Fruit fly (Drosophila melanogaster) whole organism, prepupa: ENCODE results near the gene CG42709.

Experiments used
- CG10631 ChIP-seq: fragments of 200-800 bp; sonication (Bioruptor generic); optimal IDR thresholded peaks from 2 replicates; lab custom pipeline; 2016; ENCODE audit warnings: missing biosample characterization, missing genetic modification characterization
- CG10669 ChIP-seq: fragments of 200-800 bp; sonication (Bioruptor generic); optimal IDR thresholded peaks from 3 replicates; lab custom pipeline; 2018; ENCODE audit warnings: missing biosample characterization, mild to moderate bottlenecking, missing genetic modification characterization, moderate library complexity
- CG11294 ChIP-seq: fragments of 200-800 bp; sonication (Bioruptor generic); IDR thresholded peaks from 2 replicates; pipeline ENCODE4 v1.3.6; 2022; ENCODE audit warnings: missing biosample characterization, missing genetic modification characterization
- CG11762 ChIP-seq: fragments of 200-800 bp; sonication (Bioruptor generic); optimal IDR thresholded peaks from 3 replicates; lab custom pipeline; 2016; ENCODE audit warnings: missing biosample characterization, missing genetic modification characterization; ENCODE audit not compliant: insufficient read depth
- CG16779 ChIP-seq: fragments of 200-800 bp; sonication (Bioruptor generic); optimal IDR thresholded peaks from 3 replicates; lab custom pipeline; 2017; ENCODE audit warnings: missing biosample characterization, mild to moderate bottlenecking, missing genetic modification characterization
- CG3032 ChIP-seq: fragments of 200-800 bp; optimal IDR thresholded peaks from 2 replicates; lab custom pipeline; 2019; ENCODE audit warnings: missing biosample characterization, mild to moderate bottlenecking, missing genetic modification characterization, moderate library complexity
- CG31627 ChIP-seq: fragments of 200-800 bp; sonication (Bioruptor generic); optimal IDR thresholded peaks from 3 replicates; lab custom pipeline; 2016; ENCODE audit warnings: missing biosample characterization, missing genetic modification characterization
- CG32006 ChIP-seq: fragments of 200-800 bp; sonication (Bioruptor generic); optimal IDR thresholded peaks from 3 replicates; lab custom pipeline; 2017; ENCODE audit warnings: missing biosample characterization, mild to moderate bottlenecking, missing genetic modification characterization
- CG3919 ChIP-seq: fragments of 200-800 bp; sonication (Bioruptor generic); optimal IDR thresholded peaks from 3 replicates; lab custom pipeline; 2016; ENCODE audit warnings: missing biosample characterization, missing genetic modification characterization
- CG4318 ChIP-seq: fragments of 200-800 bp; sonication (Bioruptor generic); optimal IDR thresholded peaks from 3 replicates; lab custom pipeline; 2017; ENCODE audit warnings: missing biosample characterization, mild to moderate bottlenecking, missing genetic modification characterization
- CG6163 ChIP-seq: fragments of 200-800 bp; sonication (Bioruptor generic); IDR thresholded peaks from 3 replicates; pipeline ENCODE4 v1.3.6; 2022; ENCODE audit warnings: missing biosample characterization, missing genetic modification characterization
- CG6792 ChIP-seq: fragments of 200-800 bp; sonication (Bioruptor generic); optimal IDR thresholded peaks from 3 replicates; lab custom pipeline; 2016; ENCODE audit warnings: missing biosample characterization, missing genetic modification characterization
- CG6808 ChIP-seq: fragments of 200-800 bp; sonication (Bioruptor generic); optimal IDR thresholded peaks from 3 replicates; lab custom pipeline; 2017; ENCODE audit warnings: missing biosample characterization, missing genetic modification characterization, mild to moderate bottlenecking, moderate library complexity, missing genetic modification reagents
- CG6854 ChIP-seq: fragments of 200-800 bp; sonication (Bioruptor generic); optimal IDR thresholded peaks from 2 replicates; lab custom pipeline; 2017; ENCODE audit warnings: missing biosample characterization, mild to moderate bottlenecking, missing genetic modification characterization
- CG7368 ChIP-seq: fragments of 200-800 bp; sonication (Bioruptor generic); optimal IDR thresholded peaks from 3 replicates; lab custom pipeline; 2016; ENCODE audit warnings: missing biosample characterization, missing genetic modification characterization
- CG8119 ChIP-seq: fragments of 200-800 bp; sonication (Bioruptor generic); IDR thresholded peaks from 3 replicates; pipeline ENCODE4 v1.3.6; 2022; ENCODE audit warnings: missing biosample characterization, missing genetic modification characterization
- CG8319 ChIP-seq: fragments of 200-800 bp; sonication (Bioruptor generic); optimal IDR thresholded peaks from 3 replicates; lab custom pipeline; 2016; ENCODE audit warnings: missing biosample characterization, missing genetic modification characterization
- CG8632 ChIP-seq: fragments of 200-800 bp; sonication (Bioruptor generic); optimal IDR thresholded peaks from 3 replicates; lab custom pipeline; 2016; ENCODE audit warnings: missing biosample characterization, missing genetic modification characterization
- CG9139 ChIP-seq: fragments of 200-800 bp; sonication (Bioruptor generic); optimal IDR thresholded peaks from 3 replicates; lab custom pipeline; 2017; ENCODE audit warnings: missing biosample characterization, mild to moderate bottlenecking, missing genetic modification characterization
- Eip75B ChIP-seq: fragments of 200-800 bp; sonication (Bioruptor generic); optimal IDR thresholded peaks from 3 replicates; lab custom pipeline; 2016; ENCODE audit warnings: missing biosample characterization, missing genetic modification characterization
- Eip78C ChIP-seq: fragments of 200-800 bp; sonication (Bioruptor generic); peaks from one replicate; lab custom pipeline; 2016; ENCODE audit warnings: missing biosample characterization, missing genetic modification characterization
- Ets96B ChIP-seq: fragments of 200-800 bp; optimal IDR thresholded peaks from 2 replicates; lab custom pipeline; 2019; ENCODE audit warnings: missing biosample characterization, mild to moderate bottlenecking, missing genetic modification characterization, moderate library complexity
- Hr38 ChIP-seq: sonication (Bioruptor generic); optimal IDR thresholded peaks from 2 replicates; lab custom pipeline; 2016; ENCODE audit warnings: missing biosample characterization, missing genetic modification characterization
- Hr39 ChIP-seq: fragments of 200-800 bp; sonication (Bioruptor generic); optimal IDR thresholded peaks from 2 replicates; lab custom pipeline; 2016; ENCODE audit warnings: missing biosample characterization, missing genetic modification characterization
- Hr4 ChIP-seq: fragments of 200-800 bp; sonication (Bioruptor generic); optimal IDR thresholded peaks from 3 replicates; lab custom pipeline; 2016; ENCODE audit warnings: missing biosample characterization, missing genetic modification characterization
- OdsH ChIP-seq: fragments of 200-800 bp; sonication (Bioruptor generic); optimal IDR thresholded peaks from 3 replicates; lab custom pipeline; 2016; ENCODE audit warnings: missing biosample characterization, missing genetic modification characterization
- Smox ChIP-seq: fragments of 200-800 bp; sonication (Bioruptor generic); optimal IDR thresholded peaks from 3 replicates; lab custom pipeline; 2016; ENCODE audit warnings: missing biosample characterization, missing genetic modification characterization
- Sox102F ChIP-seq: fragments of 200-800 bp; sonication (Bioruptor generic); optimal IDR thresholded peaks from 2 replicates; lab custom pipeline; 2016; ENCODE audit warnings: missing biosample characterization, mild to moderate bottlenecking, missing genetic modification characterization
- Sox14 ChIP-seq: fragments of 200-800 bp; sonication (Bioruptor generic); optimal IDR thresholded peaks from 3 replicates; lab custom pipeline; 2016; ENCODE audit warnings: missing biosample characterization, missing genetic modification characterization
- achi ChIP-seq: fragments of 200-800 bp; sonication (Bioruptor generic); optimal IDR thresholded peaks from 3 replicates; lab custom pipeline; 2016; ENCODE audit warnings: missing biosample characterization, missing genetic modification characterization
- acj6 ChIP-seq: fragments of 200-800 bp; sonication (Bioruptor generic); optimal IDR thresholded peaks from 3 replicates; lab custom pipeline; 2016; ENCODE audit warnings: missing biosample characterization, missing genetic modification characterization
- cyc ChIP-seq: fragments of 200-800 bp; sonication (Bioruptor generic); optimal IDR thresholded peaks from 3 replicates; lab custom pipeline; 2016; ENCODE audit warnings: missing biosample characterization, missing genetic modification characterization
- dac ChIP-seq: fragments of 200-800 bp; sonication (Bioruptor generic); optimal IDR thresholded peaks from 2 replicates; lab custom pipeline; 2017; ENCODE audit warnings: missing biosample characterization, mild to moderate bottlenecking, missing genetic modification characterization
- dsx ChIP-seq: fragments of 200-800 bp; optimal IDR thresholded peaks from 3 replicates; lab custom pipeline; 2019; ENCODE audit warnings: missing biosample characterization, mild to moderate bottlenecking, missing genetic modification characterization, moderate library complexity; ENCODE audit not compliant: poor library complexity, severe bottlenecking
- eg ChIP-seq: fragments of 200-800 bp; sonication (Bioruptor generic); IDR thresholded peaks from 3 replicates; pipeline ENCODE4 v1.3.6; 2022; ENCODE audit warnings: missing biosample characterization, missing genetic modification characterization
- esn ChIP-seq: fragments of 200-800 bp; sonication (Bioruptor generic); optimal IDR thresholded peaks from 2 replicates; lab custom pipeline; 2016; ENCODE audit warnings: missing biosample characterization, mild to moderate bottlenecking, missing genetic modification characterization, moderate library complexity
- fkh ChIP-seq: fragments of 200-800 bp; sonication (Bioruptor generic); optimal IDR thresholded peaks from 3 replicates; lab custom pipeline; 2017; ENCODE audit warnings: missing biosample characterization, mild to moderate bottlenecking, missing genetic modification characterization, moderate library complexity
- lz ChIP-seq: fragments of 200-800 bp; sonication (Bioruptor generic); optimal IDR thresholded peaks from 3 replicates; lab custom pipeline; 2016; ENCODE audit warnings: missing biosample characterization, missing genetic modification characterization
- salr ChIP-seq, 2 experiments: fragments of 200-800 bp; sonication (Bioruptor generic); optimal IDR thresholded peaks; 3 replicates each; lab custom pipeline; 2016 to 2018; ENCODE audit warnings: missing biosample characterization in 2 of 2, missing genetic modification characterization in 2 of 2, mild to moderate bottlenecking in 1 of 2
- ss ChIP-seq, 2 experiments: fragments of 200-800 bp; sonication (Bioruptor generic); optimal IDR thresholded peaks; 2 replicates in 1 of 2; 3 replicates in 1 of 2; lab custom pipeline; 2017 to 2018; ENCODE audit warnings: mild to moderate bottlenecking in 2 of 2, missing biosample characterization in 2 of 2, missing genetic modification characterization in 2 of 2, moderate library complexity in 1 of 2
- topi ChIP-seq: fragments of 200-800 bp; sonication (Bioruptor generic); optimal IDR thresholded peaks from 3 replicates; lab custom pipeline; 2016; ENCODE audit warnings: missing biosample characterization, missing genetic modification characterization
- vri ChIP-seq: fragments of 200-800 bp; sonication (Bioruptor generic); optimal IDR thresholded peaks from 3 replicates; lab custom pipeline; 2016; ENCODE audit warnings: missing biosample characterization, mild to moderate bottlenecking, missing genetic modification characterization

CG42709 gene

dm6 chr3L:12804730-12805170 lies 14.8 kb downstream of the CG42709 start, which contains the start of gene Atg1:
Gene Atg1 (minus strand): TSS chr3L:12805116.
- TF ChIP-seq dac (GFP tag; lab: Kevin White, UChicago) = no peak
- TF ChIP-seq CG9139 (GFP tag; lab: Kevin White, UChicago) = no peak
- TF ChIP-seq vri (GFP tag; lab: Kevin White, UChicago) = peak; percentile 33
- TF ChIP-seq Sox14 = peak; percentile 9
- no peak for TF ChIP-seq CG6808 (GFP tag; lab: Kevin White, UChicago)
- no peak for TF ChIP-seq Eip75B (GFP tag; lab: Kevin White, UChicago)
- TF ChIP-seq esn (GFP tag; lab: Kevin White, UChicago) = peak; percentile 8
- TF ChIP-seq CG4318 (GFP tag; lab: Kevin White, UChicago) = no peak
- no peak for TF ChIP-seq CG10669
- no peak for TF ChIP-seq topi
- peak; percentile 49; the same call in 2 of the 3 replicates for TF ChIP-seq CG6163 (GFP tag; lab: Robert Waterston, UW)
- TF ChIP-seq CG6854 (GFP tag; lab: Kevin White, UChicago) = peak; percentile 44
- TF ChIP-seq Eip78C (GFP tag; lab: Kevin White, UChicago) = peak; percentile 85
- TF ChIP-seq CG11762 (GFP tag; lab: Kevin White, UChicago) = no peak
- TF ChIP-seq CG3032 = no peak
- TF ChIP-seq Hr4 = no peak
- TF ChIP-seq, all 60 proteins: peak for 6

DNA sequence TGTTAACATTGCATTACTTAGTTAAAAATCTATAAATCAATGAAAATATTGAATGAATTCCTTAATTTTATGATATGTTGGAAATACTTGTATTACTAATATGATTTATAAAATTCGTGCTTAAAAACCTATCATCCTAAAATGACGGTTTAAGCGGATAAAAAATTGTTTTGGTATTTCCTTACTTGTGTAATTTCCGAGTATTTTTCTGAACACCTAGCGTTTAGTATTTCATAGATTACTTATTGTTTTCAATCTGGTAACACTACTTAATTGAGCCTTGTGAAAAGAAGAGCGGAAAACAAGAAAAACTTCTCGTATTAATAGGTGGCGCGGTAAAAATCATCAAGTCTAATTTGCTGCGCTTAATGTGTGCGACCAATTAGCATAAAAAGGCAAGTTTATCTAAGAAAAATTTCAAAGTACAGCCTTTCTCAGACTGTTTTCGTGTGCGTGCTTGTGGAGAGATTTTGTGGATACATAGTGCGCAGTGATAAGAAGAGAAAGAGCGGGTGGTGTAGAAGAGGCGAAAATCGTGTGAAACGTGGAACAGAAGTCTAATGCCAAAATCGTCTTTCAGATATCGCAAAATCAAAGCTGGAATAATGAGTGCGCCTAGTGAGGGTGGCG lies 15.8 kb downstream of the CG42709 start, which contains the start of gene Sap130:
Sap130 (plus strand) TSS at position 243 of the 630 bp plus-strand sequence.
- TF ChIP-seq Ets96B (no peak), Sox102F (GFP tag; lab: Kevin White, UChicago) (no peak), CG16779 (tag; lab: Kevin White, UChicago) (no peak), CG32006 (GFP tag; lab: Kevin White, UChicago) (no peak), Eip75B (GFP tag; lab: Kevin White, UChicago) (no peak), Eip78C (GFP tag; lab: Kevin White, UChicago) (peak; percentile 20), vri (GFP tag; lab: Kevin White, UChicago) (no peak), CG11294 (GFP tag; lab: Robert Waterston, UW) (no peak), acj6 (GFP tag; lab: Kevin White, UChicago) (no peak), dsx (GFP tag; lab: Kevin White, UChicago) (peak; percentile 2), CG8319 (GFP tag; lab: Kevin White, UChicago) (no peak), achi (GFP tag; lab: Kevin White, UChicago) (no peak), CG6792 (GFP tag; lab: Kevin White, UChicago) (no peak), CG11762 (GFP tag; lab: Kevin White, UChicago) (no peak), CG6854 (GFP tag; lab: Kevin White, UChicago) (no peak), OdsH (GFP tag; lab: Kevin White, UChicago) (no peak), Hr38 (GFP tag; lab: Kevin White, UChicago) (no peak)

DNA sequence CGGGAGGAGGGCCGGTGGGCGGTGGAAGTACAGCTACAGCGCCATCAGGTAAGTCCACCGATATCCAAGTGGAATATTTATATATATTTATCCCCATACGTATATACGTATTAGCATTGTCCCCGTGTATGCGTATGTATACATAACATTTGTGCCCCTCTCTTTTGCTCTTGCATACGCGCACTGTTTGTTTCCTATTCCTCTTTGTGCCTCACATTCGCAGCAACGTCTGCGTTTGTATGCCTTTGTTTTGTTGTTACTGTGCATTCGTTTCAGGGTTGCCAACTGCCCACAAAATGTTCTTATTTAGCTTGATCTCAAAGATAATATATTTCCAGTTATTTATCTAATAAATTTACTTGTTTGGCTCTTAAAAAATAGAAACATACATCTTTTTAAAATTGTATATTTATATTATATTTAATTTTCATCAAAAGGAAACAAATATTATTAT lies 16.3 kb downstream of the CG42709 start:
- TF ChIP-seq CG7368 (GFP tag; lab: Kevin White, UChicago) = peak; percentile 57
- peak; percentile 33 for TF ChIP-seq cyc (GFP tag; lab: Kevin White, UChicago)
- TF ChIP-seq CG6854 (GFP tag; lab: Kevin White, UChicago) = no peak
- no peak for TF ChIP-seq CG4318 (GFP tag; lab: Kevin White, UChicago)
- TF ChIP-seq CG31627 (GFP tag; lab: Kevin White, UChicago) = peak; percentile 25
- TF ChIP-seq Sox102F (GFP tag; lab: Kevin White, UChicago) = peak; percentile 71
- TF ChIP-seq eg (GFP tag; lab: Robert Waterston, UW) = peak; percentile 72; the same call in 2 of the 3 replicates
- peak; percentile 34 for TF ChIP-seq Eip75B (GFP tag; lab: Kevin White, UChicago)
- TF ChIP-seq dsx (GFP tag; lab: Kevin White, UChicago) = peak; percentile 54
- no peak for TF ChIP-seq fkh (GFP tag; lab: Kevin White, UChicago)
- peak; percentile 30 for TF ChIP-seq lz (GFP tag; lab: Kevin White, UChicago)
- TF ChIP-seq topi = peak; percentile 54
- peak; percentile 82 for TF ChIP-seq Sox14
- TF ChIP-seq acj6 (GFP tag; lab: Kevin White, UChicago) = peak; percentile 54
- peak; percentile 57 for TF ChIP-seq CG6792 (GFP tag; lab: Kevin White, UChicago)
- no peak for TF ChIP-seq salr (GFP tag; optimal IDR thresholded peaks at IDR 0.05; lab: Kevin White, UChicago)
- peak; percentile 67 for TF ChIP-seq achi (GFP tag; lab: Kevin White, UChicago)
- no peak for TF ChIP-seq ss (GFP tag; optimal IDR thresholded peaks at IDR 0.05; lab: Kevin White, UChicago)
- no peak for TF ChIP-seq Hr38 (GFP tag; lab: Kevin White, UChicago)
- peak; percentile 16 for TF ChIP-seq CG16779 (tag; lab: Kevin White, UChicago)
- peak; percentile 60 for TF ChIP-seq esn (GFP tag; lab: Kevin White, UChicago)
- no peak for TF ChIP-seq CG3919 (GFP tag; lab: Kevin White, UChicago)
- no peak for TF ChIP-seq dac (GFP tag; lab: Kevin White, UChicago)
- TF ChIP-seq Hr39 (GFP tag; lab: Kevin White, UChicago) = peak; percentile 18
- TF ChIP-seq CG11762 (GFP tag; lab: Kevin White, UChicago) = no peak
- peak; percentile 60 for TF ChIP-seq CG3032
- TF ChIP-seq CG8632 (GFP tag; lab: Kevin White, UChicago) = peak; percentile 67
- TF ChIP-seq CG8119 (GFP tag; lab: Robert Waterston, UW) = peak; percentile 66; the same call in 2 of the 3 replicates
- peak; percentile 56 for TF ChIP-seq CG10631
- no peak for TF ChIP-seq CG10669
- no peak for TF ChIP-seq Smox (GFP tag; lab: Kevin White, UChicago)
